Worm (Caenorhabditis elegans): ENCODE data around the gene mfsd-12.

DNA sequence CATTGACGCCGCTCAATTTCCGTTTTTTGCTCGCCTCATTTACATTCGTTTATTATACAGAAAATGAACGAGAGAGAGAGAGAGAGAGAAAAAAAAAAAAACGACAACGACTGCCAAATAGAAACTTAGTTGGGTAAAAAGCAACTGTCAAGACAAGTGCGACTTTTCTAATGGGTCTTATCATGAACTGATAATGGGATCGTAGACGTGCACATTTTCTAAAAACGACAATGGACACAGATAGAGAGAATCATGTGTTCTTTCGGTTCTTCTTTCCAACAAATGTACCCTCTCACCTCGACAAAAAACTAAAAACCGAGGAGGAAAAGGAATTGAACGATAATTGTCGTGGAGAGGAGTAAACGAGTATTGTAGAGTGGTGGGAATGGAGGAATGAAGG, 32.2 kb downstream of the mfsd-12 start:
- TF ChIP-seq K12H6.12 (tag; optimal IDR thresholded peaks at IDR 0.05) = no peak
- TF ChIP-seq rec-8 (tag; optimal IDR thresholded peaks at IDR 0.05) = no peak
- no peak for TF ChIP-seq B0261.1 (tag; optimal IDR thresholded peaks at IDR 0.05)
- no peak for TF ChIP-seq nfya-2 (GFP tag; IDR thresholded peaks at IDR 0.05)
- no peak for TF ChIP-seq snpc-3.4 (tag; optimal IDR thresholded peaks at IDR 0.05)
- no peak for TF ChIP-seq ztf-25 (GFP tag; IDR thresholded peaks at IDR 0.05)
- TF ChIP-seq efl-1 (GFP tag; optimal IDR thresholded peaks at IDR 0.05) = no peak
